Worm (Caenorhabditis elegans): ENCODE results near the gene sra-35.

The sra-35 gene

DNA sequence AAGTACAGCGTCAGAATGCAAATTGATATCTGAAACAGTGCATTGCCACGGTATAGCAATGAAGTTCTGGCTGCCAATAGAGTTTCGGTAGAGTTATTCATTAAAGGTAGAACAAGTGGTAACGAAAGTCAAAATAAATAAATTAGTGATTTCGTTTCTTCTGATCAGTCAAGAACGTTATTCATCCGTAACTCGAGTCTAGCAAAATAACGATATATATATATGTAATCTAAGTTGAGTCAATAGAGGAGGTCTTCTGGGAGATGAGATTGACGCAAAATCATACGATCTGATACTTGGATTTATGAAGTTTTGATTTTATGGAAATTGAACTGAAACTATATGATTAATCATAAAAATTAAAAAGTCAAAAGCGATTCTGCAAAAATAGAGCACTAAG is at the start of gene sra-35:
TSS of gene sra-35 (minus strand) at position 101 of the 400 bp plus-strand sequence.
- TF ChIP-seq lin-15B (tag; optimal IDR thresholded peaks at IDR 0.05) (no peak), aly-2 (tag; optimal IDR thresholded peaks at IDR 0.05) (no peak), F44E2.7 (GFP tag; IDR thresholded peaks at IDR 0.05) (no peak), dmd-9 (GFP tag; IDR thresholded peaks at IDR 0.05) (no peak), ztf-11 (tag; optimal IDR thresholded peaks at IDR 0.05) (no peak), madf-5 (GFP tag; IDR thresholded peaks at IDR 0.05) (no peak), hmg-1.1 (GFP tag; IDR thresholded peaks at IDR 0.05) (no peak), unc-39 (tag; optimal IDR thresholded peaks at IDR 0.05) (no peak), ceh-44 (GFP tag; IDR thresholded peaks at IDR 0.05) (no peak), gei-8 (GFP tag; optimal IDR thresholded peaks at IDR 0.05) (no peak), nhr-41 (GFP tag; IDR thresholded peaks at IDR 0.05) (no peak), hlh-30 (tag; optimal IDR thresholded peaks at IDR 0.05; ENCODE audit: insufficient read depth) (no peak), Y5F2A.4 (GFP tag; optimal IDR thresholded peaks at IDR 0.05) (no peak), nhr-76 (tag; optimal IDR thresholded peaks at IDR 0.05) (no peak)

DNA sequence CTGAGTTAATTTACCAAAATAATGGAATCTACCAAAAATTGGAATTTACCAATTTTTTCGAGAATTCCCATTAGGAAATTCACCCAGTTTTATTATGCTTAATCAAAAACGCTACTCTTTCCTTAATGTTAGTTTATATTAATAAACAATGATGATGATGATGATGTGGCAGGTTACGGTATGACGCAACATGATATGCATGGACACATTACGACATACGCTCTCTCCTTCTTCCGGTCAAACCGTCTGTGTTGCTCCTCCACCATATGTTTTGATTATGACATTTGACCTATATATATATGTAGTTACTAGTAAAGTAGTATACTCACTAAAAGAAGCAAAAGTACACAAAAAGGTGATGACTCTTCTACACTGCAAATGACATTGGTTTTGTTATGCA is 49.7 kb upstream of the sra-35 start:
- no peak for TF ChIP-seq nhr-6 (tag; optimal IDR thresholded peaks at IDR 0.05)
- no peak for TF ChIP-seq lir-3 (tag; optimal IDR thresholded peaks at IDR 0.05)
- TF ChIP-seq Y5F2A.4 (GFP tag; optimal IDR thresholded peaks at IDR 0.05) = no peak
- TF ChIP-seq tra-1 (GFP tag; IDR thresholded peaks at IDR 0.05) = no peak
- TF ChIP-seq nhr-41 (GFP tag; IDR thresholded peaks at IDR 0.05) = no peak
- TF ChIP-seq hmg-1.1 (GFP tag; IDR thresholded peaks at IDR 0.05) = no peak
- TF ChIP-seq daf-19 (GFP tag; conservative IDR thresholded peaks at IDR 0.05) = no peak
- no peak for TF ChIP-seq nhr-111 (GFP tag; optimal IDR thresholded peaks at IDR 0.05)
- no peak for TF ChIP-seq ceh-28 (tag; optimal IDR thresholded peaks at IDR 0.05)
- no peak for TF ChIP-seq F37D6.2 (tag; optimal IDR thresholded peaks at IDR 0.05)
- TF ChIP-seq lin-1 (GFP tag; IDR thresholded peaks at IDR 0.05) = no peak
- TF ChIP-seq aha-1 (tag) = no peak
- TF ChIP-seq ZK337.2 (GFP tag; IDR thresholded peaks at IDR 0.05) = no peak
- no peak for TF ChIP-seq F44E2.7 (GFP tag; IDR thresholded peaks at IDR 0.05)
- no peak for TF ChIP-seq madf-5 (GFP tag; IDR thresholded peaks at IDR 0.05)
- no peak for TF ChIP-seq nhr-102 (tag; optimal IDR thresholded peaks at IDR 0.05)
- TF ChIP-seq php-3 (GFP tag; IDR thresholded peaks at IDR 0.05) = no peak
- TF ChIP-seq dve-1 (tag; optimal IDR thresholded peaks at IDR 0.05; ENCODE audit: insufficient read depth) = no peak
- no peak for TF ChIP-seq lin-15B (tag; optimal IDR thresholded peaks at IDR 0.05)

DNA sequence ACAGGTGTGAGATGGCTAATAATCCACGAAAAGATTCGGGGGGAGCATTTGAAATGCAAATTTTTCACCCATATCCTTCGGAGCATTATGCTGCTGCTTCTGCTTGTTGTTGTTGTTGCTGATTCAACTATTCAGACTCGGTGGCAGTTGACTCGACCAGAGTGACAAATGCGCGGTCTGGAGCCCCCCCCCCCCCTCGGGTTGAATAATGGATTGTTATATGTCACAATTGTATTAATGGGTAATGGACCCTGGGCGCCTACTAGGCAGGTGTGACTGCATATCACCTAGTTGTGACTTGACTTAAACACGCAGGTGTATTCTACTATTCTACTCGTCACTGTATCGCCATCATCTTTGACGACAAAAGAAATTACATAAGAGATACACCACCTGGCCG is 47.9 kb upstream of the sra-35 start:
- no peak for TF ChIP-seq dmd-6 (GFP tag; IDR thresholded peaks at IDR 0.05)
- TF ChIP-seq mes-2 (tag; optimal IDR thresholded peaks at IDR 0.05; ENCODE audit: poor library complexity, severe bottlenecking) = no peak
- no peak for TF ChIP-seq zag-1 (tag; optimal IDR thresholded peaks at IDR 0.05)
- no peak for TF ChIP-seq aha-1 (tag)
- TF ChIP-seq mxl-3 (GFP tag; optimal IDR thresholded peaks at IDR 0.05) = no peak
- TF ChIP-seq daf-12 (tag; optimal IDR thresholded peaks at IDR 0.05) = no peak
- TF ChIP-seq unc-62 (GFP tag; optimal IDR thresholded peaks at IDR 0.05 in 1 of 2) = peak in 1 of 2 experiments; percentile 82
- TF ChIP-seq unc-62 (tag; optimal IDR thresholded peaks at IDR 0.05) = no peak

DNA sequence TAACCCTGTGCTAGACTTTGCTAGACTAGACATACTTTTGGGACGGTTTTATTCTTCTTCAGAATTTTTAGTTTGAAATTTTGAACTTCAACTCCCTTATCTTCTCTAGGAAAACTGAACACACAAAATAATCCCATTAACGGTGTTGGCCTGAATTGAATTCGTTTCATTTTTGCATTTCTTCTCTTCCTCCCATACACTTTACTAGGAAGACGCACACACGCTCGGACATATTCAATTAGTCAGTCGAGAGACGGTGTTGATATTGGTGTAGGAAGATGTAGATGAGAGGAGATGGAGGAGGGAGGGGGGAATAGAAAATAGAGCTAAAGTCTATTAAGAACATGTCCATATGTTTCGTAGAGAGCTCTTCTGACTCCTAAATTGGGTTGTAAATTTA is 47.0 kb upstream of the sra-35 start:
- TF ChIP-seq hmg-1.1 (GFP tag; IDR thresholded peaks at IDR 0.05) (no peak), daf-8 (GFP tag; IDR thresholded peaks at IDR 0.05) (no peak), ces-1 (GFP tag; optimal IDR thresholded peaks at IDR 0.05) (peak; percentile 88)

DNA sequence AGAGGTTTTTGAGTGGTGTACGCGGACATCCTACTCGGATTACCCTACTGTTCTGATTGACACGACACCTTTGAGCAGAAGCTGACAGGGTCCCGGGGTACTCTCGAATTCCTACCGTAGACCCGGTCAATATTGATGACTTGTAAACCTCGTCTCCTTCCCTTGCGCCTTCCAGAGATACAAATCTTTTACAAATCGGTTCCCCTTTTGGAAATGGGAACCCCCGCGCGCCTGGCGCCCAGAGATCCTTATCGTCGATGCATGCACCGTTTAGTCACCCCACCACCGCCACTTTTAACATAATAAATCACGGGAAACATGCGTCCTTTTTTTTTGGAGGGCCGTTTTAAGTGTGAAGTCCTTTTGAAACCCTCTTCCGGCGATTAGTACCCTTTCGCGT is 45.4 kb upstream of the sra-35 start:
- TF ChIP-seq snpc-4 (tag; optimal IDR thresholded peaks at IDR 0.05) (no peak), nhr-102 (tag; optimal IDR thresholded peaks at IDR 0.05) (no peak), aha-1 (tag) (peak; percentile 80), nhr-76 (tag; optimal IDR thresholded peaks at IDR 0.05) (no peak), mxl-2 (GFP tag; conservative IDR thresholded peaks at IDR 0.05) (0 out of 2 replicates have a peak, but pooled peaks have one; percentile 4), pha-4 (GFP tag; IDR thresholded peaks at IDR 0.05) (no peak), pha-4 (tag; optimal IDR thresholded peaks at IDR 0.05) (no peak)

All from whole organism, L4 larva.